Fruit fly (Drosophila melanogaster): ENCODE data around the gene YL-1.

Gene YL-1

DNA sequence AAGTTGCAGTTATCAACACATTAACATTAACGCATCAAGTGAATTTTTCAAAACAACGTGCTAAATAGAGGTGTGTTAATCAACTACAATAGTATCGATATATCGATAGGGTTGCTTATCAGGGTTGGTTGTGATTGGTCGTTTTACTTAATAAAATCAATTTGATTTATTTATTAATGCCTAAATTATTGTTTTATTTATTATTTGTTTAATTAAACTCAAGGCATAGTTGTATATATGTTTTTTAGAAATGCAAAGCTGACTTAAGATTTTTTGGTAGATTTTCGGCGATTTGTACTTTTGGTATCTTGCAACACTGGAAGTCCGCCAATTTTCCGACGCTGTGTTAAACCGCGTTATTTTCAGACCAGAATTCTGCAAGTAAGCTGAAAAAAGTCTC, 40.8 kb downstream of the YL-1 start, which contains the start of the genes Art8 and dUTPase (continued):
- TF ChIP-seq CG13624 (GFP tag; optimal IDR thresholded peaks at IDR 0.05) (peak; percentile 39), CG6689 (GFP tag; IDR thresholded peaks at IDR 0.05) (peak; percentile 56), aop (GFP tag; IDR thresholded peaks at IDR 0.05) (no peak), Dfd (GFP tag; optimal IDR thresholded peaks at IDR 0.05) (no peak), schlank (tag; optimal IDR thresholded peaks at IDR 0.05) (no peak), sens (GFP tag) (peak; percentile 90), MESR4 (GFP tag; optimal IDR thresholded peaks at IDR 0.05) (peak; percentile 26), row (GFP tag; IDR thresholded peaks at IDR 0.05) (peak; percentile 84), caup (GFP tag; optimal IDR thresholded peaks at IDR 0.05; ENCODE audit: severe bottlenecking) (peak; percentile 61), CG7839 (tag; optimal IDR thresholded peaks at IDR 0.05) (peak; percentile 66), CG32767 (GFP tag; IDR thresholded peaks at IDR 0.05) (0 out of 2 replicates have a peak, but pooled peaks have one; percentile 37), CG8944 (GFP tag; optimal IDR thresholded peaks at IDR 0.05) (no peak), ato (GFP tag; IDR thresholded peaks at IDR 0.05; ENCODE audit: partially characterized antibody) (peak; percentile 23; the same call in 1 of the 2 replicates), nerfin-1 (tag; optimal IDR thresholded peaks at IDR 0.05) (peak; percentile 56), CG14965 (GFP tag; optimal IDR thresholded peaks at IDR 0.05; ENCODE audit: borderline replicate concordance) (no peak), Bdp1 (GFP tag; optimal IDR thresholded peaks at IDR 0.05) (peak; percentile 30), CG18011 (GFP tag; optimal IDR thresholded peaks at IDR 0.05) (peak; percentile 69), H2.0 (GFP tag; IDR thresholded peaks at IDR 0.05) (peak; percentile 53), CG3163 (GFP tag; optimal IDR thresholded peaks at IDR 0.05) (no peak), ham (GFP tag; IDR thresholded peaks at IDR 0.05) (no peak), CG6765 (GFP tag; optimal IDR thresholded peaks at IDR 0.05) (no peak), bcd (GFP tag; optimal IDR thresholded peaks at IDR 0.05) (peak; percentile 46), dati (GFP tag; IDR thresholded peaks at IDR 0.05) (no peak), CG13123 (GFP tag; optimal IDR thresholded peaks at IDR 0.05) (peak; percentile 78), CG6854 (GFP tag; optimal IDR thresholded peaks at IDR 0.05) (no peak), zf30C (GFP tag; optimal IDR thresholded peaks at IDR 0.05) (no peak), YL-1 (GFP tag; optimal IDR thresholded peaks at IDR 0.05) (peak; percentile 82), luna (GFP tag; optimal IDR thresholded peaks at IDR 0.05) (no peak), az2 (GFP tag; optimal IDR thresholded peaks at IDR 0.05) (peak; percentile 76), Hr3 (GFP tag; optimal IDR thresholded peaks at IDR 0.05) (peak; percentile 75), CG1647 (GFP tag; optimal IDR thresholded peaks at IDR 0.05) (no peak), NK7.1 (GFP tag; optimal IDR thresholded peaks at IDR 0.05) (no peak), ac (GFP tag; optimal IDR thresholded peaks at IDR 0.05) (no peak), ind (GFP tag; optimal IDR thresholded peaks at IDR 0.05) (peak; percentile 77), z (GFP tag; IDR thresholded peaks at IDR 0.05) (no peak), CG9215 (GFP tag; IDR thresholded peaks at IDR 0.05) (peak; percentile 23; the same call in 1 of the 2 replicates), cwo (GFP tag; optimal IDR thresholded peaks at IDR 0.05) (no peak), CG12236 (GFP tag; optimal IDR thresholded peaks at IDR 0.05) (no peak), CG10147 (GFP tag; optimal IDR thresholded peaks at IDR 0.05) (no peak), Jarid2 (GFP tag; optimal IDR thresholded peaks at IDR 0.05) (no peak), twi (tag; optimal IDR thresholded peaks at IDR 0.05) (peak; percentile 38), sisA (GFP tag; IDR thresholded peaks at IDR 0.05) (peak; percentile 58)
